Fruit fly (Drosophila melanogaster) whole organism, embryonic: ENCODE data around the gene CG13113.

Experiments used
- Adf1 ChIP-seq: fragments of 200-800 bp; sonication (Bioruptor generic); IDR thresholded peaks from 2 replicates; pipeline ENCODE4 v1.3.6; 2022; ENCODE audit warnings: missing biosample characterization, missing genetic modification characterization
- Aef1 ChIP-seq: fragments of 200-800 bp; sonication (Bioruptor generic); IDR thresholded peaks from 3 replicates; pipeline ENCODE4 v1.3.6; 2022; ENCODE audit warnings: missing biosample characterization, missing genetic modification characterization
- Atf-2 ChIP-seq: fragments of 200-800 bp; sonication (Bioruptor generic); optimal IDR thresholded peaks from 2 replicates; lab custom pipeline; 2016; ENCODE audit warnings: missing biosample characterization, missing genetic modification characterization
- Atf6 ChIP-seq: fragments of 200-800 bp; sonication (Bioruptor generic); IDR thresholded peaks from 2 replicates; pipeline ENCODE4 v1.3.6; 2022; ENCODE audit warnings: missing biosample characterization, missing genetic modification characterization
- Bteb2 ChIP-seq: fragments of 200-800 bp; sonication (Bioruptor generic); optimal IDR thresholded peaks from 2 replicates; lab custom pipeline; 2016; ENCODE audit warnings: missing biosample characterization, missing genetic modification characterization
- CG13287 ChIP-seq: fragments of 200-800 bp; sonication (Bioruptor generic); IDR thresholded peaks from 2 replicates; pipeline ENCODE4 v1.3.6; 2022; ENCODE audit warnings: missing biosample characterization, missing genetic modification characterization; ENCODE audit not compliant: partially characterized antibody
- CG14441 ChIP-seq: fragments of 200-800 bp; sonication (Bioruptor generic); IDR thresholded peaks from 2 replicates; pipeline ENCODE4 v1.3.6; 2022; ENCODE audit warnings: missing biosample characterization, missing genetic modification characterization
- CG15011 ChIP-seq: fragments of 200-800 bp; sonication (Bioruptor generic); optimal IDR thresholded peaks from 3 replicates; lab custom pipeline; 2018; ENCODE audit warnings: missing biosample characterization, mild to moderate bottlenecking, missing genetic modification characterization
- CG15269 ChIP-seq: fragments of 200-800 bp; sonication (Bioruptor generic); optimal IDR thresholded peaks from 2 replicates; lab custom pipeline; 2018; ENCODE audit warnings: missing biosample characterization, mild to moderate bottlenecking, missing genetic modification characterization, moderate library complexity
- CG15514 ChIP-seq: fragments of 200-800 bp; sonication (Bioruptor generic); optimal IDR thresholded peaks from 3 replicates; lab custom pipeline; 2017; ENCODE audit warnings: missing biosample characterization, missing genetic modification characterization, mild to moderate bottlenecking, moderate library complexity, missing genetic modification reagents
- CG17359 ChIP-seq: fragments of 200-800 bp; sonication (Bioruptor generic); optimal IDR thresholded peaks from 3 replicates; lab custom pipeline; 2018; ENCODE audit warnings: missing biosample characterization, mild to moderate bottlenecking, missing genetic modification characterization, moderate library complexity
- CG17568 ChIP-seq: fragments of 200-800 bp; sonication (Bioruptor generic); optimal IDR thresholded peaks from 2 replicates; lab custom pipeline; 2018; ENCODE audit warnings: missing biosample characterization, mild to moderate bottlenecking, missing genetic modification characterization, moderate library complexity
- CG17912 ChIP-seq: fragments of 200-800 bp; sonication (Bioruptor generic); optimal IDR thresholded peaks from 2 replicates; lab custom pipeline; 2018; ENCODE audit warnings: missing biosample characterization, mild to moderate bottlenecking, missing genetic modification characterization
- CG2199 ChIP-seq: fragments of 200-800 bp; sonication (Bioruptor generic); IDR thresholded peaks from 3 replicates; pipeline ENCODE4 v1.3.6; 2022; ENCODE audit warnings: missing biosample characterization, missing genetic modification characterization
- CG2678 ChIP-seq: fragments of 200-800 bp; sonication (Bioruptor generic); optimal IDR thresholded peaks from 3 replicates; lab custom pipeline; 2019; ENCODE audit warnings: missing biosample characterization, mild to moderate bottlenecking, missing genetic modification characterization, moderate library complexity
- CG2712 ChIP-seq: fragments of 200-800 bp; optimal IDR thresholded peaks from 3 replicates; lab custom pipeline; 2019; ENCODE audit warnings: missing biosample characterization, mild to moderate bottlenecking, missing genetic modification characterization, moderate library complexity
- CG32532 ChIP-seq: fragments of 200-800 bp; sonication (Bioruptor generic); IDR thresholded peaks from 2 replicates; pipeline ENCODE4 v1.3.6; 2022; ENCODE audit warnings: missing biosample characterization, missing genetic modification characterization
- CG4707 ChIP-seq: fragments of 200-800 bp; sonication (Bioruptor generic); optimal IDR thresholded peaks from 2 replicates; lab custom pipeline; 2018; ENCODE audit warnings: missing biosample characterization, mild to moderate bottlenecking, missing genetic modification characterization, moderate library complexity
- CG5180 ChIP-seq: fragments of 200-800 bp; sonication (Bioruptor generic); optimal IDR thresholded peaks from 3 replicates; lab custom pipeline; 2017; ENCODE audit warnings: missing biosample characterization, missing genetic modification characterization, mild to moderate bottlenecking, moderate library complexity, missing genetic modification reagents
- CG5245 ChIP-seq: fragments of 200-800 bp; sonication (Bioruptor generic); optimal IDR thresholded peaks from 3 replicates; lab custom pipeline; 2016; ENCODE audit warnings: missing biosample characterization, missing genetic modification characterization
- CG7271 ChIP-seq: fragments of 200-800 bp; sonication (Bioruptor generic); optimal IDR thresholded peaks from 2 replicates; lab custom pipeline; 2018; ENCODE audit warnings: missing biosample characterization, mild to moderate bottlenecking, missing genetic modification characterization, moderate library complexity
- CG7357 ChIP-seq: fragments of 200-800 bp; sonication (Bioruptor generic); IDR thresholded peaks from 3 replicates; pipeline ENCODE4 v1.3.6; 2022; ENCODE audit warnings: missing biosample characterization, missing genetic modification characterization
- Doc3 ChIP-seq: fragments of 200-800 bp; sonication (Bioruptor generic); IDR thresholded peaks from 3 replicates; pipeline ENCODE4 v1.3.6; 2022; ENCODE audit warnings: missing biosample characterization, missing genetic modification characterization; ENCODE audit not compliant: partially characterized antibody
- H2.0 ChIP-seq: fragments of 200-800 bp; sonication (Bioruptor generic); IDR thresholded peaks from 2 replicates; pipeline ENCODE4 v1.3.6; 2022; ENCODE audit warnings: missing biosample characterization, missing genetic modification characterization
- Hsf ChIP-seq: fragments of 200-800 bp; sonication (Bioruptor generic); optimal IDR thresholded peaks from 3 replicates; lab custom pipeline; 2016; ENCODE audit warnings: missing biosample characterization, missing genetic modification characterization
- Nf-YA ChIP-seq: fragments of 200-800 bp; sonication (Bioruptor generic); IDR thresholded peaks from 2 replicates; pipeline ENCODE4 v1.3.6; 2022; ENCODE audit warnings: missing biosample characterization, missing genetic modification characterization
- Scr ChIP-seq: fragments of 200-800 bp; sonication (Bioruptor generic); IDR thresholded peaks from 2 replicates; pipeline ENCODE4 v1.3.6; 2022; ENCODE audit warnings: missing biosample characterization, missing genetic modification characterization; ENCODE audit not compliant: partially characterized antibody
- Side ChIP-seq: fragments of 200-800 bp; sonication (Bioruptor generic); optimal IDR thresholded peaks from 2 replicates; lab custom pipeline; 2016; ENCODE audit warnings: missing biosample characterization, missing genetic modification characterization
- Sox100B ChIP-seq: fragments of 200-800 bp; sonication (Bioruptor generic); optimal IDR thresholded peaks from 3 replicates; lab custom pipeline; 2018; ENCODE audit warnings: missing biosample characterization, mild to moderate bottlenecking, missing genetic modification characterization
- Tbp ChIP-seq: fragments of >200 bp; optimal IDR thresholded peaks from 2 replicates; lab custom pipeline; 2018; ENCODE audit warnings: missing biosample characterization, missing genetic modification characterization
- ac ChIP-seq: fragments of 200-800 bp; sonication (Bioruptor generic); optimal IDR thresholded peaks from 3 replicates; lab custom pipeline; 2017; ENCODE audit warnings: missing biosample characterization, mild to moderate bottlenecking, missing genetic modification characterization
- aop ChIP-seq: fragments of 200-800 bp; sonication (Bioruptor generic); IDR thresholded peaks from 2 replicates; pipeline ENCODE4 v1.3.6; 2022; ENCODE audit warnings: missing biosample characterization, missing genetic modification characterization
- ash1 ChIP-seq: fragments of 200-800 bp; sonication (Bioruptor generic); optimal IDR thresholded peaks from 2 replicates; lab custom pipeline; 2018; ENCODE audit warnings: missing biosample characterization, mild to moderate bottlenecking, missing genetic modification characterization
- cato ChIP-seq: fragments of 200-800 bp; sonication (Bioruptor generic); optimal IDR thresholded peaks from 2 replicates; lab custom pipeline; 2016; ENCODE audit warnings: missing biosample characterization, missing genetic modification characterization, borderline replicate concordance
- crc ChIP-seq: fragments of 200-800 bp; sonication (Bioruptor generic); optimal IDR thresholded peaks from 2 replicates; lab custom pipeline; 2016; ENCODE audit warnings: missing biosample characterization, missing genetic modification characterization
- crol ChIP-seq: fragments of 200-800 bp; sonication (Bioruptor generic); IDR thresholded peaks from 2 replicates; pipeline ENCODE4 v1.3.6; 2022; ENCODE audit warnings: missing biosample characterization, missing genetic modification characterization
- grau ChIP-seq: fragments of 200-800 bp; optimal IDR thresholded peaks from 3 replicates; lab custom pipeline; 2019; ENCODE audit warnings: missing biosample characterization, mild to moderate bottlenecking, missing genetic modification characterization, moderate library complexity
- gsb ChIP-seq: fragments of 200-800 bp; sonication (Bioruptor generic); IDR thresholded peaks from 2 replicates; pipeline ENCODE4 v1.3.6; 2022; ENCODE audit warnings: missing biosample characterization, missing genetic modification characterization
- hb ChIP-seq: fragments of 200-800 bp; sonication (Bioruptor generic); IDR thresholded peaks from 3 replicates; pipeline ENCODE4 v1.3.6; 2022; ENCODE audit warnings: missing biosample characterization, missing genetic modification characterization; ENCODE audit not compliant: partially characterized antibody
- hbn ChIP-seq: fragments of 200-800 bp; sonication (Bioruptor generic); IDR thresholded peaks from 2 replicates; pipeline ENCODE4 v1.3.6; 2022; ENCODE audit warnings: missing biosample characterization, missing genetic modification characterization; ENCODE audit not compliant: partially characterized antibody
- mam ChIP-seq: fragments of 200-800 bp; sonication (Bioruptor generic); optimal IDR thresholded peaks from 3 replicates; lab custom pipeline; 2016; ENCODE audit warnings: missing biosample characterization, missing genetic modification characterization
- nau ChIP-seq: fragments of 200-800 bp; sonication (Bioruptor generic); optimal IDR thresholded peaks from 3 replicates; lab custom pipeline; 2017; ENCODE audit warnings: missing biosample characterization, mild to moderate bottlenecking, missing genetic modification characterization, missing genetic modification reagents
- onecut ChIP-seq: fragments of 200-800 bp; sonication (Bioruptor generic); IDR thresholded peaks from 2 replicates; pipeline ENCODE4 v1.3.6; 2022; ENCODE audit warnings: missing biosample characterization, missing genetic modification characterization
- otp ChIP-seq: fragments of 200-800 bp; sonication (Bioruptor generic); IDR thresholded peaks from 3 replicates; pipeline ENCODE4, ENCODE4 v1.3.6; 2022; ENCODE audit warnings: missing biosample characterization, missing genetic modification characterization
- pho ChIP-seq: fragments of 200-800 bp; sonication (Bioruptor generic); optimal IDR thresholded peaks from 2 replicates; lab custom pipeline; 2016; ENCODE audit warnings: missing biosample characterization, missing genetic modification characterization
- sens ChIP-seq: fragments of 200-800 bp; sonication (Bioruptor generic); peaks from one replicate; lab custom pipeline; 2016; ENCODE audit warnings: missing biosample characterization, missing genetic modification characterization
- unpg ChIP-seq: fragments of 200-800 bp; sonication (Bioruptor generic); optimal IDR thresholded peaks from 3 replicates; lab custom pipeline; 2018; ENCODE audit warnings: missing biosample characterization, mild to moderate bottlenecking, missing genetic modification characterization, moderate library complexity
- vvl ChIP-seq: fragments of 200-800 bp; sonication (Bioruptor generic); IDR thresholded peaks from 2 replicates; pipeline ENCODE4 v1.3.6; 2022; ENCODE audit warnings: missing biosample characterization, missing genetic modification characterization
- wek ChIP-seq: fragments of 200-800 bp; sonication (Bioruptor generic); optimal IDR thresholded peaks from 3 replicates; lab custom pipeline; 2018; ENCODE audit warnings: missing biosample characterization, mild to moderate bottlenecking, missing genetic modification characterization, moderate library complexity
- wor ChIP-seq: fragments of 200-800 bp; sonication (Bioruptor generic); IDR thresholded peaks from 2 replicates; pipeline ENCODE4 v1.3.6; 2022; ENCODE audit warnings: missing biosample characterization, missing genetic modification characterization
- z ChIP-seq: fragments of 200-800 bp; sonication (Bioruptor generic); IDR thresholded peaks from 3 replicates; pipeline ENCODE4 v1.3.6; 2022; ENCODE audit warnings: missing biosample characterization, missing genetic modification characterization

CG13113 gene

DNA sequence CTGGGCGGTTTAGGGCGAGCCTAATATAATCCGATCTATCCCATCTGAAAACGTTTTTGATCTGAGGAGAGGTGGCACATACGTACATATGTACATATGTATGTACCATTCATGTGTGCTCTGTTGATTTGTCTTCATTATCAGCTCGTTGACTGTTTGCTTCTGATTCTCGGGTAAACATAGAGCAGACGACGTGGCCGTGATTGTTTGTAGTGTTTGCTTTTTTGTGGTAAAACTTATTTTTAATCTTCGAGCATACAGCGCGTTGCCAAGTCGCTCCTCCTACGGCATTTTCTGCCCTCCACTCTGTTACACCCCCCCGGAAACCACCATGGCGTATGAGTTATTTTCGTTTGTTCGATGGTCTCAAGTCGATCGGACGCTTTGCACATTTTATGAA, 18.3 kb upstream of the CG13113 start (continued):
- TF ChIP-seq CG5180 (GFP tag; lab: Kevin White, UChicago) (peak; percentile 83), vvl (GFP tag; lab: Robert Waterston, UW) (peak; percentile 84), H2.0 (peak; percentile 81), hb (GFP tag; lab: Robert Waterston, UW) (no peak), CG17912 (GFP tag; lab: Kevin White, UChicago) (peak; percentile 92), ac (GFP tag; lab: Kevin White, UChicago) (peak; percentile 85), CG5245 (GFP tag; lab: Kevin White, UChicago) (peak; percentile 69), CG13287 (no peak), Scr (GFP tag; lab: Robert Waterston, UW) (no peak), CG2678 (peak; percentile 91), CG17359 (tag; lab: Kevin White, UChicago) (peak; percentile 89), Hsf (GFP tag; lab: Kevin White, UChicago) (peak; percentile 66), mam (GFP tag; lab: Kevin White, UChicago) (peak; percentile 51), Aef1 (GFP tag; lab: Robert Waterston, UW) (no peak), CG4707 (GFP tag; lab: Kevin White, UChicago) (peak; percentile 89), cato (peak; percentile 78), crol (GFP tag; lab: Robert Waterston, UW) (peak; percentile 85), Nf-YA (GFP tag; lab: Robert Waterston, UW) (peak; percentile 73), pho (GFP tag; lab: Kevin White, UChicago) (peak; percentile 78), Adf1 (peak; percentile 50), grau (tag; lab: Kevin White, UChicago) (peak; percentile 69), nau (GFP tag; lab: Kevin White, UChicago) (peak; percentile 95), sens (peak; percentile 97), CG7271 (tag; lab: Kevin White, UChicago) (peak; percentile 85), z (peak; percentile 80), CG32532 (GFP tag; lab: Robert Waterston, UW) (peak; percentile 44; the same call in 1 of the 2 replicates), CG17568 (GFP tag; lab: Kevin White, UChicago) (peak; percentile 95), crc (GFP tag; lab: Kevin White, UChicago) (peak; percentile 52), CG15514 (peak; percentile 88), gsb (GFP tag; lab: Robert Waterston, UW) (peak; percentile 85), CG15269 (tag; lab: Kevin White, UChicago) (peak; percentile 79), Atf6 (GFP tag; lab: Robert Waterston, UW) (peak; percentile 91), CG7357 (GFP tag; lab: Robert Waterston, UW) (peak; percentile 56; the same call in 1 of the 3 replicates), CG15011 (GFP tag; lab: Kevin White, UChicago) (peak; percentile 91), Bteb2 (peak; percentile 77), ash1 (peak; percentile 90), Sox100B (GFP tag; lab: Kevin White, UChicago) (peak; percentile 83), Atf-2 (GFP tag; lab: Kevin White, UChicago) (peak; percentile 76), Side (GFP tag; lab: Kevin White, UChicago) (peak; percentile 88), aop (GFP tag; lab: Robert Waterston, UW) (0 out of 2 replicates have a peak, but pooled peaks have one; percentile 9), CG2712 (peak; percentile 83), wek (GFP tag; lab: Kevin White, UChicago) (peak; percentile 95), Tbp (GFP tag; lab: Kevin White, UChicago) (no peak), CG2199 (GFP tag; lab: Robert Waterston, UW) (0 out of 3 replicates have a peak, but pooled peaks have one; percentile 75), onecut (GFP tag; lab: Robert Waterston, UW) (peak; percentile 84), Doc3 (GFP tag; lab: Robert Waterston, UW) (no peak), wor (GFP tag; lab: Robert Waterston, UW) (no peak), hbn (no peak), CG14441 (GFP tag; lab: Robert Waterston, UW) (peak; percentile 71), unpg (GFP tag; lab: Kevin White, UChicago) (peak; percentile 85), otp (GFP tag; lab: Robert Waterston, UW) (peak; percentile 93)
